Fruit fly (Drosophila melanogaster) whole organism, adult: ENCODE results near the gene CG5653.
A peak's percentile ranks its signal among the peaks of the same experiment; 100 is the strongest.

Experiments used
- CG11617 ChIP-seq: fragments of 200-800 bp; sonication (Bioruptor generic); optimal IDR thresholded peaks from 2 replicates; lab custom pipeline; 2017; ENCODE audit warnings: mild to moderate bottlenecking, missing biosample characterization, missing genetic modification reagents, missing genetic modification characterization
- CG12768 ChIP-seq: fragments of 200-800 bp; sonication (Bioruptor generic); optimal IDR thresholded peaks from 2 replicates; lab custom pipeline; 2017; ENCODE audit warnings: missing biosample characterization, missing genetic modification characterization, mild to moderate bottlenecking, moderate library complexity, missing genetic modification reagents
- Crg-1 ChIP-seq: fragments of 200-800 bp; sonication (Bioruptor generic); optimal IDR thresholded peaks from 2 replicates; lab custom pipeline; 2016; ENCODE audit warnings: missing biosample characterization, missing genetic modification characterization
- bab1 ChIP-seq: fragments of 200-800 bp; sonication (Bioruptor generic); optimal IDR thresholded peaks from 3 replicates; lab custom pipeline; 2019; ENCODE audit warnings: missing biosample characterization, mild to moderate bottlenecking, missing genetic modification characterization, moderate library complexity
- cic ChIP-seq: fragments of 200-800 bp; sonication (Bioruptor generic); optimal IDR thresholded peaks from 2 replicates; lab custom pipeline; 2017; ENCODE audit warnings: missing biosample characterization, mild to moderate bottlenecking, missing genetic modification characterization, moderate library complexity
- cnc ChIP-seq, 2 experiments: fragments of >200 bp; optimal IDR thresholded peaks; 2 replicates each; lab custom pipeline; 2017
- kay ChIP-seq: fragments of 200-800 bp; sonication (Bioruptor generic); peaks from one replicate; lab custom pipeline; 2016; ENCODE audit warnings: missing biosample characterization, missing genetic modification characterization, borderline replicate concordance
- pad ChIP-seq: fragments of 200-800 bp; sonication (Bioruptor generic); optimal IDR thresholded peaks from 3 replicates; lab custom pipeline; 2017; ENCODE audit warnings: missing biosample characterization, missing genetic modification characterization, mild to moderate bottlenecking, moderate library complexity, missing genetic modification reagents
- tj ChIP-seq: fragments of 200-800 bp; sonication (Bioruptor generic); optimal IDR thresholded peaks from 3 replicates; lab custom pipeline; 2017; ENCODE audit warnings: missing biosample characterization, mild to moderate bottlenecking, missing genetic modification characterization, moderate library complexity

DNA sequence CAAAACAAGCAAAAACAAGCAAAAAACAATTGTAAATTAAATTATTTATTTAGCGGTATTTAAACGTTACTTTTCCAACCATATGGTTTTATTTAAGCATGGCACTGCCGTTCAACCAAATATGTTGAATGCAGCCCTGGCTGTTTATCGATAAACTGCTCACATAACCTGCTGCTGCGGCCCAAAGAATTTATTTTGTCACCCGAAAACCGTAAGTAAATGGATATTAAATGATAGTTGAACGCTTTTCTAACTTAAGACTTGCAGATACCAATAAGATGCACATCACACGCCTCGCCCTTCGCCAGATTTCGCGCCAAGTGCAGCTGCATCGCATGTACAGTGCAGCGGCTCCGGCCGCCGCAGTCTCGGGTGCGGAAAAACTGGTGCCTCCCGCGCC, 9.5 kb downstream of the CG5653 start, which contains the start of gene mRpL12:
- no peak for TF ChIP-seq bab1 (GFP tag; lab: Kevin White, UChicago)
- TF ChIP-seq kay (GFP tag; lab: Kevin White, UChicago): peak; percentile 4
- no peak for TF ChIP-seq cic
- TF ChIP-seq CG11617: no peak
- no peak for TF ChIP-seq tj (GFP tag; lab: Kevin White, UChicago)
- TF ChIP-seq Crg-1 (GFP tag; lab: Kevin White, UChicago): no peak
- no peak for TF ChIP-seq CG12768 (GFP tag; lab: Kevin White, UChicago)
- TF ChIP-seq pad (GFP tag; lab: Kevin White, UChicago): no peak
- TF ChIP-seq cnc (optimal IDR thresholded peaks at IDR 0.05; lab: Kevin White, UChicago): no peak
